Fruit fly (Drosophila melanogaster) whole organism, pupa: ENCODE measurements around the gene cmpy.

Experiments
- CG10348 ChIP-seq: fragments of 200-800 bp; sonication (Bioruptor generic); IDR thresholded peaks from 2 replicates; pipeline ENCODE4 v1.3.6; 2022; ENCODE audit warnings: missing biosample characterization, missing genetic modification characterization
- CG12605 ChIP-seq: fragments of 200-800 bp; sonication (Bioruptor generic); IDR thresholded peaks from 2 replicates; pipeline ENCODE4 v1.3.6; 2022; ENCODE audit warnings: missing biosample characterization, missing genetic modification characterization
- CG13204 ChIP-seq: fragments of 200-800 bp; sonication (Bioruptor generic); optimal IDR thresholded peaks from 2 replicates; lab custom pipeline; 2018; ENCODE audit warnings: missing biosample characterization, mild to moderate bottlenecking, missing genetic modification characterization, moderate library complexity
- CG14655 ChIP-seq: fragments of 200-800 bp; sonication (Bioruptor generic); optimal IDR thresholded peaks from 3 replicates; lab custom pipeline; 2017; ENCODE audit warnings: mild to moderate bottlenecking, missing biosample characterization, missing genetic modification reagents, missing genetic modification characterization
- CG15710 ChIP-seq: fragments of 200-800 bp; sonication (Bioruptor generic); optimal IDR thresholded peaks from 2 replicates; lab custom pipeline; 2018; ENCODE audit warnings: missing biosample characterization, mild to moderate bottlenecking, missing genetic modification characterization, moderate library complexity
- CG17806 ChIP-seq: fragments of 200-800 bp; sonication (Bioruptor generic); optimal IDR thresholded peaks from 2 replicates; lab custom pipeline; 2018; ENCODE audit warnings: missing biosample characterization, mild to moderate bottlenecking, missing genetic modification characterization, moderate library complexity
- CG32121 ChIP-seq: fragments of 200-800 bp; sonication (Bioruptor generic); IDR thresholded peaks from 2 replicates; pipeline ENCODE4 v1.3.6; 2022; ENCODE audit warnings: missing biosample characterization, missing genetic modification characterization
- CG34367 ChIP-seq: fragments of 200-800 bp; sonication (Bioruptor generic); optimal IDR thresholded peaks from 2 replicates; lab custom pipeline; 2018; ENCODE audit warnings: missing biosample characterization, mild to moderate bottlenecking, missing genetic modification characterization
- CG4496 ChIP-seq: fragments of 200-800 bp; sonication (Bioruptor generic); IDR thresholded peaks from 3 replicates; pipeline ENCODE4 v1.3.6; 2022; ENCODE audit warnings: missing biosample characterization, missing genetic modification characterization
- CG8159 ChIP-seq: fragments of 200-800 bp; sonication (Bioruptor generic); optimal IDR thresholded peaks from 3 replicates; lab custom pipeline; 2018; ENCODE audit warnings: missing biosample characterization, mild to moderate bottlenecking, missing genetic modification characterization, moderate library complexity
- CG8301 ChIP-seq: fragments of 200-800 bp; sonication (Bioruptor generic); optimal IDR thresholded peaks from 2 replicates; lab custom pipeline; 2018; ENCODE audit warnings: missing biosample characterization, mild to moderate bottlenecking, missing genetic modification characterization
- CG9948 ChIP-seq: fragments of 200-800 bp; sonication (Bioruptor generic); optimal IDR thresholded peaks from 2 replicates; lab custom pipeline; 2018; ENCODE audit warnings: missing biosample characterization, mild to moderate bottlenecking, missing genetic modification characterization, moderate library complexity
- D1 ChIP-seq: fragments of 200-800 bp; sonication (Bioruptor generic); optimal IDR thresholded peaks from 2 replicates; lab custom pipeline; 2018; ENCODE audit warnings: missing biosample characterization, mild to moderate bottlenecking, missing genetic modification characterization, moderate library complexity
- EcR ChIP-seq: fragments of 200-800 bp; sonication (Bioruptor generic); optimal IDR thresholded peaks from 3 replicates; lab custom pipeline; 2019; ENCODE audit warnings: missing biosample characterization, missing genetic modification characterization, mild to moderate bottlenecking, moderate library complexity, missing genetic modification reagents
- Ets98B ChIP-seq: fragments of 200-800 bp; sonication (Bioruptor generic); IDR thresholded peaks from 2 replicates; pipeline ENCODE4 v1.3.6; 2022; ENCODE audit warnings: missing biosample characterization, missing genetic modification characterization
- Pif1A ChIP-seq: fragments of 200-800 bp; sonication (Bioruptor generic); optimal IDR thresholded peaks from 3 replicates; lab custom pipeline; 2016; ENCODE audit warnings: missing biosample characterization, missing genetic modification characterization
- Pif1B ChIP-seq: fragments of 200-800 bp; sonication (Bioruptor generic); optimal IDR thresholded peaks from 3 replicates; lab custom pipeline; 2016; ENCODE audit warnings: missing biosample characterization, missing genetic modification characterization
- Snoo ChIP-seq: fragments of 200-800 bp; sonication (Bioruptor generic); optimal IDR thresholded peaks from 3 replicates; lab custom pipeline; 2017; ENCODE audit warnings: missing biosample characterization, mild to moderate bottlenecking, missing genetic modification characterization, inconsistent platforms
- fd96Ca ChIP-seq: fragments of 200-800 bp; sonication (Bioruptor generic); IDR thresholded peaks from 3 replicates; pipeline ENCODE4 v1.3.6; 2022; ENCODE audit warnings: missing biosample characterization, missing genetic modification characterization
- gl ChIP-seq: fragments of 200-800 bp; sonication (Bioruptor generic); optimal IDR thresholded peaks from 2 replicates; lab custom pipeline; 2018; ENCODE audit warnings: missing biosample characterization, mild to moderate bottlenecking, missing genetic modification characterization
- rn ChIP-seq: fragments of 200-800 bp; sonication (Bioruptor generic); IDR thresholded peaks from 2 replicates; pipeline ENCODE4 v1.3.6; 2022; ENCODE audit warnings: missing biosample characterization, missing genetic modification characterization

Gene cmpy

dm6 chr3L:20734258-20734624, 15.2 kb upstream of the cmpy start:
- no peak for TF ChIP-seq CG15710 (tag; lab: Kevin White, UChicago)
- TF ChIP-seq CG10348 (GFP tag; lab: Robert Waterston, UW) = no peak
- TF ChIP-seq CG4496 (GFP tag; lab: Robert Waterston, UW) = no peak
- no peak for TF ChIP-seq CG9948 (tag; lab: Kevin White, UChicago)
- no peak for TF ChIP-seq CG8301 (tag; lab: Kevin White, UChicago)
- no peak for TF ChIP-seq CG17806
- TF ChIP-seq CG8159 (tag; lab: Kevin White, UChicago) = no peak
- TF ChIP-seq EcR (GFP tag; lab: Kevin White, UChicago) = no peak
- TF ChIP-seq CG12605 = no peak
- no peak for TF ChIP-seq CG13204 (GFP tag; lab: Kevin White, UChicago)
- TF ChIP-seq D1 (tag; lab: Kevin White, UChicago) = no peak
- TF ChIP-seq Pif1B = no peak
- TF ChIP-seq, all 21 proteins: peak for 0

DNA sequence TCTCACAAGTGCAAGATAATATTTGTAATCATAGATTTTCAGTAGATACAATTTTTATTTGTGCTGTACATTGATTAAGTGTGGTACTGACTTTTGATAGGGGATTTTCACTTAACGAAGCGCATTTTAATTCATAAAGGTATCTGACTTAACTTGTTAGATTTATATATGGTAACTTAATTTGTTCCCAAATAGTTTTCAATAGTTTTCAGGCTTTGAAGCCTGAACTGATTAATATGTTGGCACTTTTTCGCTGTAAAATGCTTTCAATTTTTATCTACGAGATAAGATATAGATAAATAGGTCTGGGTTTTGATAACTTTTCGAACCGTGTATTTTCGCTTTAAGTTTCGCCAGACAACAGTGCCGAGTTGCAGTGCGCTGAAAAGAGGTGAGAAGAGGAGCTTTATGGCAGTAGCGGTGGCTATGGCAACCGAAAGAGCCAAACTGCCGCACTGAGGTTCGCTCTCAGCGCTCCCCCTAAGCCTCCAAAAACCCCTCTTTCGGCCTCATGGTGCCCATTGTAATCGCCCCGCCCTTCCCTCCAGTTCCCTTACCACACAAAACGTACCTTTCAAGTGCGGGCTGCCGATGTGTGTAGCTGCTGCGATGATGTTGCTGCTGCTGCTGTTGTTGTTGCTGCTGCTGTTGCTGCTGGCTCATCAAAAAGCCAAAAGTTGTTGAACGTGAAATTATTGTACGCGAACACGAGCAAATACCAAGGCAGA, 14.7 kb upstream of the cmpy start:
- TF ChIP-seq CG12605 (no peak), CG8301 (tag; lab: Kevin White, UChicago) (no peak), CG34367 (tag; lab: Kevin White, UChicago) (no peak), CG13204 (GFP tag; lab: Kevin White, UChicago) (peak; percentile 83), Ets98B (GFP tag; lab: Robert Waterston, UW) (no peak), D1 (tag; lab: Kevin White, UChicago) (no peak), CG4496 (GFP tag; lab: Robert Waterston, UW) (peak; percentile 40; the same call in 1 of the 3 replicates), CG14655 (GFP tag; lab: Kevin White, UChicago) (peak; percentile 8), fd96Ca (peak; percentile 53; the same call in 1 of the 3 replicates), EcR (GFP tag; lab: Kevin White, UChicago) (peak; percentile 53), Pif1A (GFP tag; lab: Kevin White, UChicago) (no peak)

dm6 chr3L:20732492-20732891, 13.5 kb upstream of the cmpy start:
- TF ChIP-seq CG8159 (tag; lab: Kevin White, UChicago) (peak; percentile 31), CG12605 (no peak), CG34367 (tag; lab: Kevin White, UChicago) (no peak), rn (GFP tag; lab: Robert Waterston, UW) (no peak), CG9948 (tag; lab: Kevin White, UChicago) (peak; percentile 4), CG4496 (GFP tag; lab: Robert Waterston, UW) (0 out of 3 replicates have a peak, but pooled peaks have one; percentile 28)

- TF ChIP-seq CG32121 (peak; percentile 72), rn (GFP tag; lab: Robert Waterston, UW) (no peak), D1 (tag; lab: Kevin White, UChicago) (no peak), CG13204 (GFP tag; lab: Kevin White, UChicago) (no peak), CG8159 (tag; lab: Kevin White, UChicago) (peak; percentile 9), gl (tag; lab: Kevin White, UChicago) (peak; percentile 24), CG15710 (tag; lab: Kevin White, UChicago) (no peak), fd96Ca (peak; percentile 35; the same call in 1 of the 3 replicates), Pif1B (no peak), CG8301 (tag; lab: Kevin White, UChicago) (peak; percentile 3), Snoo (tag; lab: Kevin White, UChicago) (peak; percentile 40), CG12605 (peak; percentile 50; the same call in 1 of the 2 replicates), EcR (GFP tag; lab: Kevin White, UChicago) (no peak), Ets98B (GFP tag; lab: Robert Waterston, UW) (peak; percentile 60), CG4496 (GFP tag; lab: Robert Waterston, UW) (peak; percentile 54; the same call in 2 of the 3 replicates)
These were observed 11.6 kb upstream of the cmpy start, which contains the start of gene CG13252 for dm6 chr3L:20730323-20731238. Gene CG13252, plus strand, starts transcription at chr3L:20730591.

dm6 chr3L:20729415-20729814, 10.4 kb upstream of the cmpy start:
- no peak for TF ChIP-seq rn (GFP tag; lab: Robert Waterston, UW)
- peak; percentile 17 for TF ChIP-seq Snoo (tag; lab: Kevin White, UChicago)
- TF ChIP-seq CG8159 (tag; lab: Kevin White, UChicago) = peak; percentile 20
- TF ChIP-seq CG9948 (tag; lab: Kevin White, UChicago) = peak; percentile 15
- no peak for TF ChIP-seq EcR (GFP tag; lab: Kevin White, UChicago)
- TF ChIP-seq CG10348 (GFP tag; lab: Robert Waterston, UW) = no peak
- TF ChIP-seq Pif1B = no peak
- no peak for TF ChIP-seq Ets98B (GFP tag; lab: Robert Waterston, UW)
- TF ChIP-seq Pif1A (GFP tag; lab: Kevin White, UChicago) = no peak
- TF ChIP-seq CG14655 (GFP tag; lab: Kevin White, UChicago) = no peak
